Worm (Caenorhabditis elegans) whole organism, young adult: ENCODE results near the gene nrf-6.

Experiments
- C06A6.2 ChIP-seq: fragments of 200-800 bp; sonication (Bioruptor generic); conservative IDR thresholded peaks from 2 replicates; pipeline ENCODE4 v1.3.6; 2022; ENCODE audit warnings: missing genetic modification characterization, missing compliant biosample characterization
- C17E4.6 ChIP-seq: fragments of 200-800 bp; sonication (Bioruptor generic); IDR thresholded peaks from 2 replicates; pipeline ENCODE4 v1.3.6; 2022; ENCODE audit warnings: missing genetic modification reagents, missing genetic modification characterization, missing compliant biosample characterization
- D2030.7 ChIP-seq: fragments of 200-800 bp; sonication (Bioruptor generic); IDR thresholded peaks from 2 replicates; pipeline ENCODE4 v1.3.6; 2022; ENCODE audit warnings: missing genetic modification reagents, missing genetic modification characterization, missing compliant biosample characterization
- F22D6.2 ChIP-seq: sonication (generic microtip); optimal IDR thresholded peaks from 2 replicates; lab custom pipeline; 2016; ENCODE audit warnings: mild to moderate bottlenecking, missing genetic modification characterization, missing compliant biosample characterization
- F33H1.4 ChIP-seq: fragments of 200-800 bp; sonication (Bioruptor generic); IDR thresholded peaks from 2 replicates; pipeline ENCODE4 v1.3.6; 2022; ENCODE audit warnings: missing genetic modification reagents, missing genetic modification characterization, missing compliant biosample characterization
- F37B4.10 ChIP-seq: fragments of 200-800 bp; sonication (Bioruptor generic); IDR thresholded peaks from 2 replicates; pipeline ENCODE4 v1.3.6; 2022; ENCODE audit warnings: missing genetic modification characterization, missing compliant biosample characterization
- F52B5.7 ChIP-seq: sonication (generic microtip); optimal IDR thresholded peaks from 2 replicates; lab custom pipeline; 2016; ENCODE audit warnings: mild to moderate bottlenecking, missing genetic modification characterization, missing compliant biosample characterization
- F57C9.4 ChIP-seq: sonication (generic microtip); optimal IDR thresholded peaks from 2 replicates; lab custom pipeline; 2017; ENCODE audit warnings: mild to moderate bottlenecking, missing genetic modification characterization, missing compliant biosample characterization
- K11D2.4 ChIP-seq: fragments of 200-800 bp; sonication (Bioruptor generic); IDR thresholded peaks from 2 replicates; pipeline ENCODE4 v1.3.6; 2022; ENCODE audit warnings: missing genetic modification reagents, missing genetic modification characterization, missing compliant biosample characterization
- Y56A3A.18 ChIP-seq: fragments of 200-800 bp; sonication (Bioruptor generic); IDR thresholded peaks from 2 replicates; pipeline ENCODE4 v1.3.6; 2022; ENCODE audit warnings: missing genetic modification reagents, missing genetic modification characterization, missing compliant biosample characterization
- Y79H2A.3 ChIP-seq: fragments of 200-800 bp; sonication (Bioruptor generic); conservative IDR thresholded peaks from 2 replicates; pipeline ENCODE4 v1.3.6; 2022; ENCODE audit warnings: missing genetic modification reagents, missing genetic modification characterization, missing compliant biosample characterization
- aptf-3 ChIP-seq: fragments of 200-800 bp; sonication (Bioruptor generic); IDR thresholded peaks from 2 replicates; pipeline ENCODE4 v1.3.6; 2022; ENCODE audit warnings: missing genetic modification characterization, missing compliant biosample characterization
- athp-1 ChIP-seq: sonication (generic microtip); optimal IDR thresholded peaks from 2 replicates; lab custom pipeline; 2017; ENCODE audit warnings: mild to moderate bottlenecking, missing genetic modification characterization, missing compliant biosample characterization
- attf-5 ChIP-seq: fragments of 200-800 bp; sonication (Bioruptor generic); optimal IDR thresholded peaks from 2 replicates; lab custom pipeline; 2018; ENCODE audit warnings: mild to moderate bottlenecking, missing genetic modification characterization, missing compliant biosample characterization
- cebp-2 ChIP-seq: fragments of 200-800 bp; sonication (Bioruptor generic); IDR thresholded peaks from 2 replicates; pipeline ENCODE4 v1.3.6; 2022; ENCODE audit warnings: missing genetic modification characterization, missing compliant biosample characterization
- dpl-1 ChIP-seq: fragments of 150-350 bp; optimal IDR thresholded peaks from 2 replicates; lab custom pipeline; 2014; ENCODE audit warnings: missing biosample characterization, missing genetic modification reagents, missing genetic modification characterization
- egl-44 ChIP-seq: fragments of 200-800 bp; sonication (Bioruptor generic); IDR thresholded peaks from 2 replicates; pipeline ENCODE4 v1.3.6; 2022; ENCODE audit warnings: missing genetic modification reagents, missing genetic modification characterization, missing compliant biosample characterization
- egrh-3 ChIP-seq: fragments of 200-800 bp; sonication (Bioruptor generic); IDR thresholded peaks from 2 replicates; pipeline ENCODE4 v1.3.6; 2022; ENCODE audit warnings: missing genetic modification reagents, missing genetic modification characterization, missing compliant biosample characterization
- gei-17 ChIP-seq: fragments of 200-800 bp; sonication (Bioruptor generic); optimal IDR thresholded peaks from 2 replicates; lab custom pipeline; 2018; ENCODE audit warnings: mild to moderate bottlenecking, missing genetic modification characterization, missing compliant biosample characterization
- hlh-12 ChIP-seq: sonication (generic microtip); optimal IDR thresholded peaks from 2 replicates; lab custom pipeline; 2016; ENCODE audit warnings: missing genetic modification characterization, missing compliant biosample characterization
- hmg-1.2 ChIP-seq: fragments of 200-800 bp; sonication (Bioruptor generic); IDR thresholded peaks from 2 replicates; pipeline ENCODE4 v1.3.6; 2022; ENCODE audit warnings: missing genetic modification reagents, missing genetic modification characterization, missing compliant biosample characterization
- hrde-1 ChIP-seq: sonication (generic microtip); optimal IDR thresholded peaks from 2 replicates; lab custom pipeline; 2016; ENCODE audit warnings: missing genetic modification characterization, mild to moderate bottlenecking, missing compliant biosample characterization, moderate library complexity, missing genotype, missing genetic modification reagents, borderline replicate concordance
- lag-1 ChIP-seq: fragments of 200-800 bp; sonication (Bioruptor generic); IDR thresholded peaks from 2 replicates; pipeline ENCODE4 v1.3.6; 2022; ENCODE audit warnings: missing genetic modification reagents, missing genetic modification characterization, missing compliant biosample characterization
- let-607 ChIP-seq, 2 experiments: fragments of 200-800 bp in 1 of 2; sonication (Bioruptor generic) in 1 of 2; sonication (generic microtip) in 1 of 2; optimal IDR thresholded peaks; 2 replicates each; lab custom pipeline; 2016 to 2018; ENCODE audit warnings: mild to moderate bottlenecking in 2 of 2, missing compliant biosample characterization in 2 of 2, missing genetic modification characterization in 2 of 2, moderate library complexity in 2 of 2, missing genotype in 1 of 2
- lir-1 ChIP-seq: fragments of 200-800 bp; sonication (Bioruptor generic); conservative IDR thresholded peaks from 2 replicates; pipeline ENCODE4 v1.3.6; 2022; ENCODE audit warnings: missing genetic modification reagents, missing genetic modification characterization, missing compliant biosample characterization
- lsl-1 ChIP-seq: fragments of 200-800 bp; sonication (Bioruptor generic); optimal IDR thresholded peaks from 2 replicates; lab custom pipeline; 2018; ENCODE audit warnings: mild to moderate bottlenecking, missing genetic modification characterization, moderate library complexity, missing compliant biosample characterization
- madf-3 ChIP-seq: fragments of 200-800 bp; sonication (Bioruptor generic); IDR thresholded peaks from 2 replicates; pipeline ENCODE4 v1.3.6; 2022; ENCODE audit warnings: missing genetic modification reagents, missing genetic modification characterization, missing compliant biosample characterization
- madf-8 ChIP-seq: fragments of 200-800 bp; sonication (Bioruptor generic); conservative IDR thresholded peaks from 2 replicates; pipeline ENCODE4 v1.3.6; 2022; ENCODE audit warnings: missing genetic modification reagents, missing genetic modification characterization, missing compliant biosample characterization
- mel-28 ChIP-seq: sonication (generic microtip); optimal IDR thresholded peaks from 2 replicates; lab custom pipeline; 2016; ENCODE audit warnings: borderline replicate concordance, mild to moderate bottlenecking, missing genetic modification characterization, missing compliant biosample characterization
- mes-4 ChIP-seq: sonication (generic microtip); optimal IDR thresholded peaks from 2 replicates; lab custom pipeline; 2016; ENCODE audit warnings: missing genotype, missing genetic modification characterization, missing compliant biosample characterization
- mxl-1 ChIP-seq: sonication (generic microtip); optimal IDR thresholded peaks from 2 replicates; lab custom pipeline; 2016; ENCODE audit warnings: missing genetic modification characterization, missing compliant biosample characterization
- nhr-120 ChIP-seq: fragments of 200-800 bp; sonication (Bioruptor generic); IDR thresholded peaks from 2 replicates; pipeline ENCODE4 v1.3.6; 2022; ENCODE audit warnings: missing genetic modification characterization, missing compliant biosample characterization
- rec-8 ChIP-seq, 2 experiments: sonication (generic microtip); optimal IDR thresholded peaks; 2 replicates each; lab custom pipeline; 2016; ENCODE audit warnings: mild to moderate bottlenecking in 2 of 2, missing genetic modification characterization in 2 of 2, missing genetic modification reagents in 2 of 2, missing genotype in 2 of 2, missing biosample characterization in 1 of 2, missing compliant biosample characterization in 1 of 2, moderate library complexity in 1 of 2
- repo-1 ChIP-seq: sonication (generic microtip); optimal IDR thresholded peaks from 2 replicates; lab custom pipeline; 2017; ENCODE audit warnings: mild to moderate bottlenecking, missing genetic modification characterization, missing compliant biosample characterization
- rpc-1 ChIP-seq, 2 experiments: fragments of 150-350 bp in 1 of 2; sonication (generic microtip) in 1 of 2; optimal IDR thresholded peaks; 2 replicates each; lab custom pipeline; 2014 to 2018; ENCODE audit warnings: missing biosample characterization in 1 of 2, missing genetic modification characterization in 1 of 2, missing genetic modification reagents in 1 of 2, missing genotype in 1 of 2
- sea-2 ChIP-seq: fragments of 200-800 bp; sonication (Bioruptor generic); IDR thresholded peaks from 2 replicates; pipeline ENCODE4 v1.3.6; 2022; ENCODE audit warnings: missing genetic modification characterization, missing compliant biosample characterization
- snpc-1.1 ChIP-seq: sonication (generic microtip); optimal IDR thresholded peaks from 2 replicates; lab custom pipeline; 2017; ENCODE audit warnings: missing genetic modification characterization, mild to moderate bottlenecking, missing compliant biosample characterization, antibody characterized with exemption, moderate library complexity, missing genotype, missing genetic modification reagents; ENCODE audit not compliant: insufficient read depth
- somi-1 ChIP-seq: fragments of 200-800 bp; sonication (Bioruptor generic); optimal IDR thresholded peaks from 2 replicates; lab custom pipeline; 2018; ENCODE audit warnings: mild to moderate bottlenecking, missing genetic modification characterization, missing compliant biosample characterization
- unc-130 ChIP-seq: sonication (generic microtip); optimal IDR thresholded peaks from 2 replicates; lab custom pipeline; 2016; ENCODE audit warnings: missing genetic modification reagents, missing genetic modification characterization, missing compliant biosample characterization
- unc-62 ChIP-seq: fragments of 150-350 bp; optimal IDR thresholded peaks from 2 replicates; lab custom pipeline; 2014; ENCODE audit warnings: missing biosample characterization, missing genetic modification reagents, missing genetic modification characterization
- xnd-1 ChIP-seq: sonication (generic microtip); optimal IDR thresholded peaks from 2 replicates; lab custom pipeline; 2016; ENCODE audit warnings: missing genotype, missing genetic modification reagents, missing genetic modification characterization, missing compliant biosample characterization
- zfh-2 ChIP-seq: fragments of 200-800 bp; sonication (Bioruptor generic); conservative IDR thresholded peaks from 2 replicates; pipeline ENCODE4 v1.3.6; 2022; ENCODE audit warnings: missing genetic modification reagents, missing genetic modification characterization, missing compliant biosample characterization
- ztf-22 ChIP-seq: fragments of 200-800 bp; sonication (Bioruptor generic); optimal IDR thresholded peaks from 2 replicates; lab custom pipeline; 2018; ENCODE audit warnings: mild to moderate bottlenecking, missing genetic modification characterization, moderate library complexity, missing compliant biosample characterization
- ztf-26 ChIP-seq: sonication (generic microtip); optimal IDR thresholded peaks from 2 replicates; lab custom pipeline; 2017; ENCODE audit warnings: missing genetic modification characterization, missing compliant biosample characterization
- ztf-28 ChIP-seq: fragments of 200-800 bp; sonication (Bioruptor generic); IDR thresholded peaks from 2 replicates; pipeline ENCODE4 v1.3.6; 2022; ENCODE audit warnings: missing genetic modification reagents, missing genetic modification characterization, missing compliant biosample characterization
- ztf-6 ChIP-seq: fragments of 200-800 bp; sonication (Bioruptor generic); IDR thresholded peaks from 2 replicates; pipeline ENCODE4 v1.3.6; 2022; ENCODE audit warnings: missing genetic modification reagents, missing genetic modification characterization, missing compliant biosample characterization

Gene nrf-6

DNA sequence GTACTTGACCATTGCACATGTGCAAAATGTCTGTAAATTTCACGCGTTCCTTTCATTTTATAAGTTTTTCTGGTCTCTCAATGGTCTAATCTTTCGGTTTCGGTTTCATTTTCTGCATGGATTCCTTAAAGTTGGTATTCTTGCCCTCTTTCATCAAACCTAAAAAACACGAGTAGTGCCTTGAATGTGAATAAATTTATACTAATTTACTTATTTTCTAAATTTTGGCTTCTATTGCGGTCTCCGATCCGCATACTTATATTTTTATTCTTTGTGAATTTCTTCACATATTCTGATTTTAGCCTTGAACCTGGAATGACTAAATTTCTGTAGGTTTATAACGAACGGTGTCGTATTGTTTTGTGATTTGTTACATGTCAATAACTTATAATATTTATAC lies 33.5 kb upstream of the nrf-6 start, which contains the start of gene pdha-1 (continued):
- TF ChIP-seq lag-1 (GFP tag; lab: Robert Waterston, UW) (no peak), rpc-1 (optimal IDR thresholded peaks at IDR 0.05; lab: Kevin White, UChicago) (no peak), rpc-1 (tag; optimal IDR thresholded peaks at IDR 0.05; lab: Kevin White, UChicago) (no peak), K11D2.4 (GFP tag; lab: Robert Waterston, UW) (no peak), nhr-120 (GFP tag; lab: Robert Waterston, UW) (no peak), attf-5 (no peak), unc-130 (no peak), F57C9.4 (tag; lab: Kevin White, UChicago) (no peak), F33H1.4 (no peak), mel-28 (tag; lab: Kevin White, UChicago) (no peak), C17E4.6 (GFP tag; lab: Robert Waterston, UW) (no peak), Y56A3A.18 (GFP tag; lab: Robert Waterston, UW) (peak; percentile 44; the same call in 1 of the 2 replicates), hrde-1 (tag; lab: Kevin White, UChicago) (peak; percentile 32)
- TF ChIP-seq, all 124 proteins: peak for 5

DNA sequence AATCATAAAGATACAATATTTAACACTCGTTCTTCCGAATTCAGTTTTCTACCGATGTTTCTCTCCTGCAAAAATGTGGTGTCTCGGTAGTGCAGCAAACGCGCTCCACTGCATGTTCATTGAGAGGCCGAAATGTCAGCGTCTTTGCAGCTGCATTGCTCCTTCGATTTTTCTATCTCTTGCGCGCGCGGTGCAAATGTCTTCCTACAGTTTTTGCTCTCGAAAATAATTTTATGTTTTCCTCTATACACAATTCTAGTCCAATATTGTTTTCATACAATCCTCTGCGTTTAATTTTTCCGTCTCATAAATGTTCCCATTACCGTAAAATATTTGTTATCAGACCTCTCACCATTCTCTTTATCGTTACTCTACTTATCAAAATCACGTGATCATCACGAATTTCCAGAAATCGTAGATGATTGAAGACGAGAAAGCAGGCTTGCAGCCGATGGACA lies 29.9 kb upstream of the nrf-6 start, which contains the start of gene ufd-2:
TSS of gene ufd-2 (plus strand) at position 408 of the 458 bp plus-strand sequence.
- TF ChIP-seq mel-28 (tag; lab: Kevin White, UChicago) (no peak), F37B4.10 (GFP tag; lab: Robert Waterston, UW) (no peak), gei-17 (GFP tag; lab: Kevin White, UChicago) (no peak), hlh-12 (tag; lab: Kevin White, UChicago) (no peak), C06A6.2 (GFP tag; lab: Robert Waterston, UW) (no peak), madf-3 (GFP tag; lab: Robert Waterston, UW) (no peak), ztf-28 (GFP tag; lab: Robert Waterston, UW) (no peak), let-607 (tag; optimal IDR thresholded peaks at IDR 0.05; lab: Kevin White, UChicago) (peak in 1 of 2 experiments; percentile 17), athp-1 (tag; lab: Kevin White, UChicago) (no peak), ztf-6 (GFP tag; lab: Robert Waterston, UW) (no peak), cebp-2 (GFP tag; lab: Robert Waterston, UW) (no peak), unc-62 (GFP tag; lab: Kevin White, UChicago) (no peak), lir-1 (no peak), zfh-2 (GFP tag; lab: Robert Waterston, UW) (no peak), K11D2.4 (GFP tag; lab: Robert Waterston, UW) (no peak), hmg-1.2 (GFP tag; lab: Robert Waterston, UW) (peak; percentile 61; the same call in 1 of the 2 replicates), Y79H2A.3 (no peak), somi-1 (no peak), ztf-26 (tag; lab: Kevin White, UChicago) (no peak), F22D6.2 (tag; lab: Kevin White, UChicago) (no peak), dpl-1 (GFP tag; lab: Kevin White, UChicago) (peak; percentile 48), ztf-22 (GFP tag; lab: Kevin White, UChicago) (no peak), mxl-1 (tag; lab: Kevin White, UChicago) (no peak), egrh-3 (GFP tag; lab: Robert Waterston, UW) (peak; percentile 64), F33H1.4 (no peak; the same call in 1 of the 2 replicates), repo-1 (tag; lab: Kevin White, UChicago) (no peak), snpc-1.1 (no peak), lsl-1 (peak; percentile 64), egl-44 (GFP tag; lab: Robert Waterston, UW) (no peak), madf-8 (GFP tag; lab: Robert Waterston, UW) (peak; percentile 53; the same call in 1 of the 2 replicates), sea-2 (GFP tag; lab: Robert Waterston, UW) (no peak), rpc-1 (optimal IDR thresholded peaks at IDR 0.05; lab: Kevin White, UChicago) (no peak), rpc-1 (tag; optimal IDR thresholded peaks at IDR 0.05; lab: Kevin White, UChicago) (no peak), mes-4 (tag; lab: Kevin White, UChicago) (no peak), aptf-3 (GFP tag; lab: Robert Waterston, UW) (no peak), xnd-1 (tag; lab: Kevin White, UChicago) (peak; percentile 22), D2030.7 (peak; percentile 77), F52B5.7 (tag; lab: Kevin White, UChicago) (no peak), rec-8 (tag; optimal IDR thresholded peaks at IDR 0.05; lab: Kevin White, UChicago) (no peak)
